Worm (Caenorhabditis elegans) whole organism, L4 larva: ENCODE measurements around the gene mpk-2.
A peak's percentile ranks its signal among the peaks of the same experiment; 100 is the strongest.
"Not testable (repeated sequence)": the region's sequence is repeated elsewhere in the genome, so short reads cannot be mapped to it uniquely, and the experiment has no call there.

Experiments
- F26F4.8 ChIP-seq: fragments of 200-800 bp; sonication (Bioruptor generic); conservative IDR thresholded peaks from 2 replicates; pipeline ENCODE4 v1.3.6; 2022; ENCODE audit warnings: missing genetic modification characterization, missing compliant biosample characterization
- F44E2.7 ChIP-seq: fragments of 200-800 bp; sonication (Bioruptor generic); IDR thresholded peaks from 2 replicates; pipeline ENCODE4 v2.1.2; 2022; ENCODE audit warnings: missing genetic modification characterization, missing compliant biosample characterization
- T20F7.1 ChIP-seq: fragments of 200-800 bp; sonication (Bioruptor generic); optimal IDR thresholded peaks from 2 replicates; lab custom pipeline; 2018; ENCODE audit warnings: mild to moderate bottlenecking, missing genetic modification characterization, missing compliant biosample characterization
- T26A8.4 ChIP-seq: fragments of 200-800 bp; sonication (Bioruptor generic); IDR thresholded peaks from 2 replicates; pipeline ENCODE4 v1.3.6; 2022; ENCODE audit warnings: missing genetic modification characterization, missing compliant biosample characterization
- Y75B8A.6 ChIP-seq: fragments of 200-800 bp; sonication (Bioruptor generic); IDR thresholded peaks from 2 replicates; pipeline ENCODE4 v1.3.6; 2022; ENCODE audit warnings: missing genetic modification reagents, missing genetic modification characterization, missing compliant biosample characterization
- ZK337.2 ChIP-seq: fragments of 200-800 bp; sonication (Bioruptor generic); IDR thresholded peaks from 2 replicates; pipeline ENCODE4 v1.3.6; 2022; ENCODE audit warnings: missing genetic modification reagents, missing genetic modification characterization, missing compliant biosample characterization
- attf-4 ChIP-seq: sonication (generic microtip); optimal IDR thresholded peaks from 3 replicates; lab custom pipeline; 2017; ENCODE audit warnings: missing biosample characterization, missing genetic modification characterization
- ceh-20 ChIP-seq: fragments of 200-800 bp; sonication (Bioruptor generic); IDR thresholded peaks from 2 replicates; pipeline ENCODE4 v1.3.6; 2022; ENCODE audit warnings: missing genetic modification reagents, missing genetic modification characterization, missing compliant biosample characterization
- ceh-28 ChIP-seq: fragments of 150-350 bp; optimal IDR thresholded peaks from 2 replicates; lab custom pipeline; 2014; ENCODE audit warnings: missing biosample characterization, missing genetic modification reagents, missing genetic modification characterization
- ceh-44 ChIP-seq: fragments of 200-800 bp; sonication (Bioruptor generic); IDR thresholded peaks from 2 replicates; pipeline ENCODE4 v1.3.6; 2022; ENCODE audit warnings: missing genetic modification reagents, missing genetic modification characterization, missing compliant biosample characterization
- ceh-62 ChIP-seq: sonication (generic microtip); optimal IDR thresholded peaks from 2 replicates; lab custom pipeline; 2017; ENCODE audit warnings: missing biosample characterization, missing genetic modification characterization
- ces-1 ChIP-seq: fragments of 150-350 bp; sonication (generic microtip); optimal IDR thresholded peaks from 4 replicates; lab custom pipeline; 2014; ENCODE audit warnings: missing biosample characterization, missing genetic modification reagents, missing genetic modification characterization
- cey-2 ChIP-seq: sonication (generic microtip); optimal IDR thresholded peaks from 3 replicates; lab custom pipeline; 2017; ENCODE audit warnings: missing genetic modification characterization, mild to moderate bottlenecking, missing compliant biosample characterization, antibody characterized with exemption, borderline replicate concordance; ENCODE audit not compliant: insufficient read depth
- daf-16 ChIP-seq, 3 experiments: sonication (generic microtip); optimal IDR thresholded peaks; 2 replicates each; lab custom pipeline; 2016 to 2017; ENCODE audit warnings: missing genetic modification characterization in 3 of 3, missing genetic modification reagents in 3 of 3, mild to moderate bottlenecking in 2 of 3, missing compliant biosample characterization in 2 of 3, missing biosample characterization in 1 of 3, moderate library complexity in 1 of 3
- dmd-6 ChIP-seq: fragments of 200-800 bp; sonication (Bioruptor generic); IDR thresholded peaks from 2 replicates; pipeline ENCODE4 v1.3.6; 2022; ENCODE audit warnings: missing genetic modification reagents, missing genetic modification characterization, missing compliant biosample characterization
- lim-7 ChIP-seq: fragments of 200-800 bp; sonication (Bioruptor generic); IDR thresholded peaks from 2 replicates; pipeline ENCODE4 v1.3.6; 2022; ENCODE audit warnings: missing genetic modification characterization, missing compliant biosample characterization
- lin-29 ChIP-seq: fragments of 200-800 bp; sonication (Bioruptor generic); IDR thresholded peaks from 2 replicates; pipeline ENCODE4 v1.3.6; 2022; ENCODE audit warnings: missing genetic modification reagents, missing genetic modification characterization, missing compliant biosample characterization
- madf-5 ChIP-seq, 2 experiments: fragments of 200-800 bp; sonication (Bioruptor generic); IDR thresholded peaks; 2 replicates each; pipeline ENCODE4 v1.3.6; 2022; ENCODE audit warnings: missing compliant biosample characterization in 2 of 2, missing genetic modification characterization in 2 of 2
- mdl-1 ChIP-seq, 2 experiments: fragments of 150-350 bp in 1 of 2; sonication (generic microtip) in 1 of 2; optimal IDR thresholded peaks; 2 replicates each; lab custom pipeline; 2014 to 2017; ENCODE audit warnings: missing biosample characterization in 2 of 2, missing genetic modification characterization in 2 of 2
- mep-1 ChIP-seq: fragments of 150-350 bp; sonication (generic microtip); optimal IDR thresholded peaks from 3 replicates; lab custom pipeline; 2014; ENCODE audit warnings: missing biosample characterization, missing genetic modification characterization
- nhr-10 ChIP-seq: fragments of 150-350 bp; optimal IDR thresholded peaks from 2 replicates; lab custom pipeline; 2014; ENCODE audit warnings: missing biosample characterization, missing genetic modification characterization
- nhr-237 ChIP-seq: sonication (generic microtip); optimal IDR thresholded peaks from 2 replicates; lab custom pipeline; 2017; ENCODE audit warnings: missing biosample characterization, missing genetic modification characterization
- nhr-28 ChIP-seq: fragments of 150-350 bp; optimal IDR thresholded peaks from 2 replicates; lab custom pipeline; 2014; ENCODE audit warnings: missing biosample characterization, missing genetic modification characterization
- nhr-41 ChIP-seq: fragments of 200-800 bp; sonication (Bioruptor generic); IDR thresholded peaks from 2 replicates; pipeline ENCODE4 v1.3.6; 2022; ENCODE audit warnings: missing genetic modification reagents, missing genetic modification characterization, missing compliant biosample characterization
- nhr-48 ChIP-seq: sonication (generic microtip); optimal IDR thresholded peaks from 2 replicates; lab custom pipeline; 2016; ENCODE audit warnings: mild to moderate bottlenecking, missing genetic modification characterization, missing compliant biosample characterization
- unc-130 ChIP-seq: sonication (generic microtip); optimal IDR thresholded peaks from 2 replicates; lab custom pipeline; 2016; ENCODE audit warnings: missing genetic modification reagents, missing genetic modification characterization, missing compliant biosample characterization
- zfp-2 ChIP-seq: sonication (generic microtip); optimal IDR thresholded peaks from 2 replicates; lab custom pipeline; 2016; ENCODE audit warnings: mild to moderate bottlenecking, missing genetic modification characterization, missing compliant biosample characterization
- zfp-3 ChIP-seq: fragments of 200-800 bp; sonication (Bioruptor generic); conservative IDR thresholded peaks from 2 replicates; pipeline ENCODE4 v1.3.6; 2022; ENCODE audit warnings: missing genetic modification reagents, missing genetic modification characterization, missing compliant biosample characterization
- zip-11 ChIP-seq: fragments of 200-800 bp; sonication (Bioruptor generic); IDR thresholded peaks from 2 replicates; pipeline ENCODE4 v1.3.6; 2022; ENCODE audit warnings: missing genetic modification characterization, missing compliant biosample characterization

Gene mpk-2

DNA sequence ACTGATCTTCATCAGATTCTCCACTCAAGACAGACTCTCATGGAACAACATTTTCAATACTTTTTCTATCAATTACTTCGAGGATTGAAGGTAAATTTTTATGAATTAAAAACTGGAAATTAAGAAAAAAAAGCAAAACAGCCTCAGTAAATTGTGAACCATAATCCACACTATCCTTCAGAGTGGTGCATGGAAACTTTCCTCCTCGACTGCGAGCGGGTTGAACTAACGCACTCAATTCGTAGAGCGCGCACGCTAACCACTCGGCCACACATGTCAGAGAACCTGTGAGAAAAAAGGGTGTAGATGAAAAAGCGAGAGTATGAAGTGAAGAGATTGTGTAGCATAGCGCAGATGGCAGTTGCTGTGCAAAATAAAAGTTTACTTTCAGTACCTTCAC, 1.1 kb downstream of the mpk-2 start (continued):
- TF ChIP-seq F44E2.7 (GFP tag; lab: Robert Waterston, UW) (peak; percentile 75), F26F4.8 (peak; percentile 92), ceh-28 (tag; lab: Kevin White, UChicago) (no peak), mep-1 (tag; lab: Kevin White, UChicago) (peak; percentile 72)

DNA sequence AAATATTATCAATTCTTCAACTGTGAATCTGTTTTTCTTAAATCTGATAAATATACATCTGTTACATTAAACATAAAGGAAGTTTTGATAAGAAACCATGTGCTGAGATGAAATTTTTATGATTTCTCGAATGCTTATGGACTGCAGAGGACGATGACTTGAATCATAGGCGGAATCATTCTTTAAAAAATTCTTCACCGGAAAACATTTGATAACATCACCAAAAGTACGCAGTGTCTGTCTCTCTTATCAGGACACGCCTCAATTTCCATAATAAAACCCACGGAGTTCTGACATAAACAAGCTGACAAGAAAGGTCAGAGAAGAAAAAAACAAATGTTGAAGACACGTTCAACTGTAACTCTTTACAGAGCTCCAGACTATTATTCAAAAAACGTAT, 5.8 kb downstream of the mpk-2 start, which contains the start of gene F09C12.2:
F09C12.2 (plus strand) TSS at position 320 of the 400 bp plus-strand sequence.
- TF ChIP-seq lim-7 (GFP tag; lab: Robert Waterston, UW) = no peak
- no peak for TF ChIP-seq ceh-62 (tag; lab: Kevin White, UChicago)
- peak; percentile 53 for TF ChIP-seq nhr-28 (tag; lab: Kevin White, UChicago)
- no peak for TF ChIP-seq zip-11 (GFP tag; lab: Robert Waterston, UW)
- TF ChIP-seq ZK337.2 (GFP tag; lab: Robert Waterston, UW) = no peak
- no peak for TF ChIP-seq attf-4 (tag; lab: Kevin White, UChicago)
- no peak for TF ChIP-seq nhr-48
- no peak for TF ChIP-seq ceh-28 (tag; lab: Kevin White, UChicago)
- no peak for TF ChIP-seq daf-16 (GFP tag; optimal IDR thresholded peaks at IDR 0.05; lab: Kevin White, UChicago)
- peak; percentile 58 for TF ChIP-seq daf-16 (tag; optimal IDR thresholded peaks at IDR 0.05; lab: Kevin White, UChicago)
- TF ChIP-seq nhr-237 (tag; lab: Kevin White, UChicago) = no peak
- TF ChIP-seq nhr-10 (tag; lab: Kevin White, UChicago) = no peak
- no peak for TF ChIP-seq mdl-1 (tag; optimal IDR thresholded peaks at IDR 0.05; lab: Kevin White, UChicago)
- no peak for TF ChIP-seq zfp-3 (GFP tag; lab: Robert Waterston, UW)
- TF ChIP-seq nhr-41 (GFP tag; lab: Robert Waterston, UW) = no peak
- no peak for TF ChIP-seq ceh-44 (GFP tag; lab: Robert Waterston, UW)

DNA sequence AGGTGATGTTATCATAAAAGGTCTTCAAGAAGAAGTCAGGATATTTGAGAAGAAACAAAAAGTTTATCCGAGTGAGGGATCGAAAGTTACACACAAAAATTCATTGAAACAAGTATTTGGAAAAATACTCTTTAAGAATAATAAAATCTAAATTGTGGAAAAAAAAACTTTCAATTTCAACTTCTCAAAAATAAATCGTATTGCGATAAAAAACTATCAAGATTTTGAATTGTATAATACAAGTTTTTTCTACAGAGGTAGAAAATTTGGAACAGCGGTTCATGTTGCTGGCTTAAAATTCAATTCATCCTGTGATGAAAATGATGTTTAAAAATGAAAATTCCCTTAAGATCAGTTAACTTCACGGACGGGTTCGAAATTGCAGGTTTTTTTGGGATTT, 8.2 kb downstream of the mpk-2 start, which contains the start of gene F09C12.8:
F09C12.8 (plus strand) TSS at position 301 of the 400 bp plus-strand sequence.
- TF ChIP-seq mep-1 (tag; lab: Kevin White, UChicago) (no peak), cey-2 (no peak), unc-130 (GFP tag; lab: Kevin White, UChicago) (no peak)
- TF ChIP-seq, all 104 proteins: peak for 0

DNA sequence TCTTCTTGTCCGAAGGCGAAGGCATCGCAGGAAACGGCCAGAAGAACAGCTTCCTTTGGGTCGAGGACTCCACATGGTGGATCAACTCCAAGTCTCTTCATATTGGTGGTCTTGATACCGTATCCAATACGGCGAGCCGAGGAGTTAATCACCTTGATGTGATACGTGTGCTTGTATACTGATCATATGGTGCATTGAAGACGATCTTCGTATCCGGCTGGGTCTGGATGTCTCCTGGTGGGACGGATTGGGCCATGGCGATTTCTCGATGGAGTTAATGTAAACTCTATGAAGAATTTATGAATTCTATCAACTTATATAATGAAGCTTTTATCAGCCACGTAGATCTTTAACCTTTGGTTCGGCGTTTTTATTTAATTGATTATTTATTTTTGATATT, 11.3 kb downstream of the mpk-2 start, which contains the start of gene msp-74:
msp-74 (minus strand) TSS at position 101 of the 400 bp plus-strand sequence.
- TF ChIP-seq unc-130 (GFP tag; lab: Kevin White, UChicago); lin-29 (GFP tag; lab: Robert Waterston, UW); madf-5 (GFP tag; IDR thresholded peaks at IDR 0.05; lab: Robert Waterston, UW): not testable (repeated sequence)

DNA sequence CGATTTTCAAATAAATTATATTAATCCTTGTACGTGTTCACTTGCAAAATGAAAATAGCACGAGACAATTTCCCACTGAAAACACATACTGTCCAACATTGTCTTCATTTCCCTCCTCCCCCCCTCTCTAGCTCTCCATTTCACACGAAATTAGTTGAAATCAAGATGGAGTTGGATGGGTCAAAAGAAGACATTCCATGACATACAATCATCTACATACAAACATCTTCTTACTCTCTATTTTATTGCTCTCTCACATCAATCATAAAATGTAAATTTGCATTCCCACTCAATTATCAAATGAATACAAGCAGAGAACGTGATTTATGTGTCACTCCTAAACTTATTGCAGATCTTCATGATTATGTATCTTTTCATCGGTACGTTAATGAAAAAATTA, 11.8 kb downstream of the mpk-2 start, which contains the start of gene srsy-1:
srsy-1 (plus strand) TSS at position 301 of the 400 bp plus-strand sequence.
- TF ChIP-seq dmd-6 (GFP tag; lab: Robert Waterston, UW) (no peak), T26A8.4 (GFP tag; lab: Robert Waterston, UW) (no peak), zfp-2 (tag; lab: Kevin White, UChicago) (no peak), T20F7.1 (GFP tag; lab: Kevin White, UChicago) (no peak), Y75B8A.6 (no peak)

DNA sequence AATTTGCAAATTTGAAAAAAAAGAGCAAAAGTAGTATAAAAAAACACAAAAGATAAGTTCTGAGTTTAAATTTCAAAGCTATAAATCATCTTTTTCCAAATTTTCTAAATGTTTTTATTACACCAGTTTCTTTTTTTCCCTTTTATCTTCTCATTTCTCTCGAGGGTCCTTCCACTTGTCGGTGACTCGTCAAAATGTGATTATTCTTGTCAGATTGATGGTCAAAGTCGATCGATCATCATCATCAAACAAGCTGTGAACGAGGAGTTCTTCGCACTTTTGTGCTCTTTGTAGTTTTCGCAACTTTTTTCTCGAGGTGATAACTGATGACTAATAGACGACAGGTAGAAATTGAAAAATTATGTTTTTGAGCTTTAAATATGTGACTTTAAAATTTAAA, 16.7 kb downstream of the mpk-2 start:
- peak; percentile 90; the same call in 1 of the 2 replicates for TF ChIP-seq ceh-20
- TF ChIP-seq ces-1 (GFP tag; lab: Kevin White, UChicago) = no peak
